Worm (Caenorhabditis elegans) whole organism, L1 larva: Measurements from ENCODE around the gene R12C12.5.

Source experiments
- F16B12.6 ChIP-seq: fragments of 150-350 bp; optimal IDR thresholded peaks from 2 replicates; lab custom pipeline; 2014; ENCODE audit warnings: missing biosample characterization, missing genetic modification characterization
- Y116A8C.19 ChIP-seq: sonication (generic microtip); optimal IDR thresholded peaks from 2 replicates; lab custom pipeline; 2016; ENCODE audit warnings: missing compliant biosample characterization, missing genetic modification characterization, borderline replicate concordance
- aly-2 ChIP-seq: fragments of 150-350 bp; optimal IDR thresholded peaks from 2 replicates; lab custom pipeline; 2014; ENCODE audit warnings: missing biosample characterization, missing genetic modification characterization
- ama-1 ChIP-seq: fragments of 150-350 bp; optimal IDR thresholded peaks from 2 replicates; lab custom pipeline; 2014
- blmp-1 ChIP-seq: fragments of 150-350 bp; optimal IDR thresholded peaks from 2 replicates; lab custom pipeline; 2014; ENCODE audit warnings: missing biosample characterization, missing genetic modification characterization
- ceh-8 ChIP-seq: fragments of 200-800 bp; sonication (Bioruptor generic); optimal IDR thresholded peaks from 2 replicates; lab custom pipeline; 2018; ENCODE audit warnings: mild to moderate bottlenecking, missing genetic modification characterization, moderate library complexity, missing compliant biosample characterization
- ces-1 ChIP-seq: fragments of 150-350 bp; optimal IDR thresholded peaks from 2 replicates; lab custom pipeline; 2014; ENCODE audit warnings: missing biosample characterization, missing genetic modification reagents, missing genetic modification characterization
- dpl-1 ChIP-seq, 3 experiments: fragments of 150-350 bp in 2 of 3; sonication (generic microtip) in 1 of 3; optimal IDR thresholded peaks; 2 replicates each; lab custom pipeline; 2014 to 2017; ENCODE audit warnings: missing biosample characterization in 3 of 3, missing genetic modification characterization in 3 of 3, missing genetic modification reagents in 3 of 3
- efl-1 ChIP-seq, 4 experiments: fragments of 150-350 bp; optimal IDR thresholded peaks in 3 of 4; peaks in 1 of 4; 1 replicate in 1 of 4; 2 replicates in 3 of 4; lab custom pipeline; 2014; ENCODE audit warnings: missing biosample characterization in 2 of 4, missing genetic modification characterization in 2 of 4, missing genetic modification reagents in 2 of 4
- egl-27 ChIP-seq, 2 experiments: fragments of 150-350 bp in 1 of 2; sonication (generic microtip); optimal IDR thresholded peaks; 3 replicates each; lab custom pipeline; 2017 to 2018; ENCODE audit warnings: missing biosample characterization in 2 of 2, missing genetic modification characterization in 2 of 2, missing genetic modification reagents in 2 of 2
- elt-3 ChIP-seq, 6 experiments: fragments of 150-350 bp in 1 of 6; sonication (generic microtip); optimal IDR thresholded peaks; 2 replicates each; lab custom pipeline; 2017 to 2018; ENCODE audit warnings: missing biosample characterization in 6 of 6, missing genetic modification characterization in 6 of 6, inconsistent platforms in 1 of 6
- ets-5 ChIP-seq: fragments of 200-800 bp; sonication (Bioruptor generic); IDR thresholded peaks from 2 replicates; pipeline ENCODE4 v1.3.6; 2022; ENCODE audit warnings: missing genetic modification characterization, missing compliant biosample characterization
- fkh-8 ChIP-seq: sonication (generic microtip); optimal IDR thresholded peaks from 2 replicates; lab custom pipeline; 2016; ENCODE audit warnings: mild to moderate bottlenecking, missing genetic modification characterization, missing compliant biosample characterization
- hlh-4 ChIP-seq: sonication (generic microtip); optimal IDR thresholded peaks from 2 replicates; lab custom pipeline; 2016; ENCODE audit warnings: mild to moderate bottlenecking, missing genetic modification characterization, missing compliant biosample characterization
- hpl-2 ChIP-seq: fragments of 150-350 bp; optimal IDR thresholded peaks from 2 replicates; lab custom pipeline; 2014; ENCODE audit warnings: missing biosample characterization, missing genetic modification reagents, missing genetic modification characterization
- isw-1 ChIP-seq: fragments of 200-800 bp; sonication (Bioruptor generic); IDR thresholded peaks from 2 replicates; pipeline ENCODE4 v1.3.6; 2022; ENCODE audit warnings: missing genetic modification characterization, missing compliant biosample characterization
- jun-1 ChIP-seq: fragments of 150-350 bp; optimal IDR thresholded peaks from 2 replicates; lab custom pipeline; 2014; ENCODE audit warnings: missing biosample characterization, missing genetic modification reagents, missing genetic modification characterization
- lin-14 ChIP-seq: fragments of 200-800 bp; sonication (Bioruptor generic); optimal IDR thresholded peaks from 2 replicates; lab custom pipeline; 2018; ENCODE audit warnings: mild to moderate bottlenecking, missing genetic modification characterization, moderate library complexity, missing compliant biosample characterization
- lir-3 ChIP-seq: sonication (generic microtip); optimal IDR thresholded peaks from 2 replicates; lab custom pipeline; 2016; ENCODE audit warnings: mild to moderate bottlenecking, missing genetic modification characterization, moderate library complexity, missing compliant biosample characterization; ENCODE audit not compliant: poor library complexity
- lsy-2 ChIP-seq, 2 experiments: fragments of 150-350 bp; optimal IDR thresholded peaks; 2 replicates each; lab custom pipeline; 2014; ENCODE audit warnings: missing biosample characterization in 2 of 2, missing genetic modification characterization in 2 of 2
- mef-2 ChIP-seq: fragments of 150-350 bp; optimal IDR thresholded peaks from 2 replicates; lab custom pipeline; 2014; ENCODE audit warnings: missing biosample characterization, missing genetic modification characterization
- mep-1 ChIP-seq: fragments of 150-350 bp; optimal IDR thresholded peaks from 2 replicates; lab custom pipeline; 2014; ENCODE audit warnings: missing biosample characterization, missing genetic modification characterization
- nhr-12 ChIP-seq: sonication (generic microtip); optimal IDR thresholded peaks from 2 replicates; lab custom pipeline; 2017; ENCODE audit warnings: missing biosample characterization, missing genetic modification characterization
- nhr-20 ChIP-seq: sonication (generic microtip); optimal IDR thresholded peaks from 2 replicates; lab custom pipeline; 2016; ENCODE audit warnings: mild to moderate bottlenecking, missing genetic modification characterization, missing compliant biosample characterization
- nhr-237 ChIP-seq: fragments of 150-350 bp; optimal IDR thresholded peaks from 2 replicates; lab custom pipeline; 2014; ENCODE audit warnings: missing biosample characterization, missing genetic modification characterization
- nhr-28 ChIP-seq: fragments of 150-350 bp; optimal IDR thresholded peaks from 2 replicates; lab custom pipeline; 2014; ENCODE audit warnings: missing biosample characterization, missing genetic modification characterization
- nhr-47 ChIP-seq: sonication (generic microtip); optimal IDR thresholded peaks from 2 replicates; lab custom pipeline; 2016; ENCODE audit warnings: mild to moderate bottlenecking, missing genetic modification characterization, moderate library complexity, missing compliant biosample characterization
- nhr-71 ChIP-seq: sonication (generic microtip); optimal IDR thresholded peaks from 2 replicates; lab custom pipeline; 2016; ENCODE audit warnings: mild to moderate bottlenecking, missing genetic modification characterization, moderate library complexity, missing compliant biosample characterization
- nhr-77 ChIP-seq: fragments of 150-350 bp; optimal IDR thresholded peaks from 2 replicates; lab custom pipeline; 2014; ENCODE audit warnings: missing biosample characterization, missing genetic modification characterization
- nhr-84 ChIP-seq: sonication (generic microtip); optimal IDR thresholded peaks from 2 replicates; lab custom pipeline; 2017; ENCODE audit warnings: missing biosample characterization, missing genetic modification characterization
- nhr-85 ChIP-seq: sonication (generic microtip); peaks from one replicate; lab custom pipeline; 2016; ENCODE audit warnings: missing genetic modification characterization, inconsistent platforms, missing compliant biosample characterization
- nhr-90 ChIP-seq: sonication (generic microtip); optimal IDR thresholded peaks from 2 replicates; lab custom pipeline; 2016; ENCODE audit warnings: mild to moderate bottlenecking, missing genetic modification characterization, missing compliant biosample characterization; ENCODE audit not compliant: poor library complexity
- pax-3 ChIP-seq: fragments of 200-800 bp; sonication (Bioruptor generic); optimal IDR thresholded peaks from 2 replicates; lab custom pipeline; 2018; ENCODE audit warnings: mild to moderate bottlenecking, missing genetic modification characterization, moderate library complexity, missing compliant biosample characterization
- rnt-1 ChIP-seq: sonication (generic microtip); optimal IDR thresholded peaks from 2 replicates; lab custom pipeline; 2016; ENCODE audit warnings: mild to moderate bottlenecking, missing genetic modification characterization, moderate library complexity, missing compliant biosample characterization
- skn-1 ChIP-seq: fragments of 150-350 bp; optimal IDR thresholded peaks from 2 replicates; lab custom pipeline; 2014; ENCODE audit warnings: missing biosample characterization, missing genetic modification characterization
- snu-23 ChIP-seq: sonication (generic microtip); optimal IDR thresholded peaks from 2 replicates; lab custom pipeline; 2016; ENCODE audit warnings: missing genetic modification characterization, missing compliant biosample characterization
- sptf-1 ChIP-seq: fragments of 150-350 bp; optimal IDR thresholded peaks from 2 replicates; lab custom pipeline; 2014; ENCODE audit warnings: missing biosample characterization, missing genetic modification characterization
- tbx-2 ChIP-seq: sonication (generic microtip); optimal IDR thresholded peaks from 2 replicates; lab custom pipeline; 2016; ENCODE audit warnings: missing genetic modification characterization, missing compliant biosample characterization
- unc-130 ChIP-seq: fragments of 150-350 bp; optimal IDR thresholded peaks from 2 replicates; lab custom pipeline; 2017; ENCODE audit warnings: missing biosample characterization, missing genetic modification characterization, inconsistent platforms
- unc-62 ChIP-seq: fragments of 150-350 bp; optimal IDR thresholded peaks from 2 replicates; lab custom pipeline; 2014; ENCODE audit warnings: missing biosample characterization, missing genetic modification reagents, missing genetic modification characterization
- unc-86 ChIP-seq: sonication (generic microtip); optimal IDR thresholded peaks from 2 replicates; lab custom pipeline; 2016; ENCODE audit warnings: missing genetic modification characterization, missing compliant biosample characterization
- unc-98 ChIP-seq: fragments of 200-800 bp; sonication (Bioruptor generic); IDR thresholded peaks from 2 replicates; pipeline ENCODE4 v1.3.6; 2022; ENCODE audit warnings: missing genetic modification characterization, missing compliant biosample characterization
- ztf-11 ChIP-seq, 2 experiments: sonication (generic microtip); optimal IDR thresholded peaks; 2 replicates each; lab custom pipeline; 2016 to 2017; ENCODE audit warnings: missing genetic modification characterization in 2 of 2, missing biosample characterization in 1 of 2, missing compliant biosample characterization in 1 of 2

The R12C12.5 gene

ce11 chrII:6047639-6048159, 2.8 kb upstream of the R12C12.5 start, which contains the start of the genes R12C12.6 and ran-5 (continued):
- TF ChIP-seq lsy-2 (tag; optimal IDR thresholded peaks at IDR 0.05; lab: Kevin White, UChicago) (peak; percentile 89 to 91), mef-2 (tag; lab: Kevin White, UChicago) (no peak), nhr-12 (tag; lab: Kevin White, UChicago) (no peak), hlh-4 (tag; lab: Kevin White, UChicago) (no peak), unc-130 (tag; lab: Kevin White, UChicago) (no peak), blmp-1 (tag; lab: Kevin White, UChicago) (peak; percentile 79), unc-62 (GFP tag; lab: Kevin White, UChicago) (no peak), jun-1 (tag; lab: Kevin White, UChicago) (peak; percentile 58), nhr-237 (tag; lab: Kevin White, UChicago) (peak; percentile 58), elt-3 (tag; optimal IDR thresholded peaks at IDR 0.05; lab: Kevin White, UChicago) (peak in 2 of 6 experiments; percentile 33 to 78), nhr-85 (tag; lab: Kevin White, UChicago) (peak; percentile 94)

- no peak for TF ChIP-seq nhr-28 (tag; lab: Kevin White, UChicago)
- TF ChIP-seq sptf-1 = no peak
- TF ChIP-seq nhr-85 (tag; lab: Kevin White, UChicago) = peak; percentile 65
- peak; percentile 43 for TF ChIP-seq snu-23 (GFP tag; lab: Kevin White, UChicago)
- no peak for TF ChIP-seq nhr-84 (tag; lab: Kevin White, UChicago)
- TF ChIP-seq nhr-90 (tag; lab: Kevin White, UChicago) = no peak
- no peak for TF ChIP-seq skn-1
- TF ChIP-seq unc-86 (tag; lab: Kevin White, UChicago) = no peak
- TF ChIP-seq lin-14 (GFP tag; lab: Kevin White, UChicago) = peak; percentile 67
- TF ChIP-seq aly-2 = no peak
- no peak for TF ChIP-seq hpl-2
- peak; percentile 22 for TF ChIP-seq nhr-20
- peak; percentile 30 to 33 for TF ChIP-seq efl-1 (optimal IDR thresholded peaks at IDR 0.05; lab: Kevin White, UChicago)
- TF ChIP-seq efl-1 (GFP tag; optimal IDR thresholded peaks at IDR 0.05 in 1 of 2; lab: Kevin White, UChicago) = peak; percentile 17 to 94
- TF ChIP-seq ztf-11 (tag; optimal IDR thresholded peaks at IDR 0.05; lab: Kevin White, UChicago) = no peak
- TF ChIP-seq unc-130 (tag; lab: Kevin White, UChicago) = no peak
- no peak for TF ChIP-seq egl-27 (tag; optimal IDR thresholded peaks at IDR 0.05; lab: Kevin White, UChicago)
- TF ChIP-seq isw-1 = no peak
- TF ChIP-seq blmp-1 (tag; lab: Kevin White, UChicago) = peak; percentile 93
- TF ChIP-seq dpl-1 (GFP tag; optimal IDR thresholded peaks at IDR 0.05; lab: Kevin White, UChicago) = peak in 1 of 3 experiments; percentile 28
- TF ChIP-seq fkh-8 (tag; lab: Kevin White, UChicago) = no peak
- TF ChIP-seq Y116A8C.19 (tag; lab: Kevin White, UChicago) = no peak
- TF ChIP-seq lir-3 (tag; lab: Kevin White, UChicago) = no peak
- TF ChIP-seq F16B12.6 (tag; lab: Kevin White, UChicago) = no peak
- TF ChIP-seq ceh-8 (GFP tag; lab: Kevin White, UChicago) = no peak
- peak; percentile 27 for TF ChIP-seq rnt-1 (tag; lab: Kevin White, UChicago)
- TF ChIP-seq pax-3 (tag; lab: Kevin White, UChicago) = no peak
- peak; percentile 40 for TF ChIP-seq nhr-71 (tag; lab: Kevin White, UChicago)
- TF ChIP-seq unc-98 (GFP tag; lab: Robert Waterston, UW) = no peak
- no peak for TF ChIP-seq ama-1
- TF ChIP-seq ces-1 = no peak
- TF ChIP-seq tbx-2 (tag; lab: Kevin White, UChicago) = peak; percentile 11
- peak in 1 of 2 experiments; percentile 45 for TF ChIP-seq lsy-2 (tag; optimal IDR thresholded peaks at IDR 0.05; lab: Kevin White, UChicago)
- no peak for TF ChIP-seq mef-2 (tag; lab: Kevin White, UChicago)
- peak; percentile 33 for TF ChIP-seq nhr-47
- peak; percentile 13 for TF ChIP-seq nhr-77 (tag; lab: Kevin White, UChicago)
- TF ChIP-seq ets-5 (GFP tag; lab: Robert Waterston, UW) = no peak
- peak; percentile 52 for TF ChIP-seq mep-1 (tag; lab: Kevin White, UChicago)
- peak in 1 of 6 experiments; percentile 48 for TF ChIP-seq elt-3 (tag; optimal IDR thresholded peaks at IDR 0.05; lab: Kevin White, UChicago)
These were observed 1.2 kb upstream of the R12C12.5 start for ce11 chrII:6046023-6046631.
